Worm (Caenorhabditis elegans): Measurements from ENCODE around the gene C02B8.12.

ce11 chrX:8089916-8090315, 33.3 kb downstream of the C02B8.12 start:
- TF ChIP-seq unc-55 (GFP tag; optimal IDR thresholded peaks at IDR 0.05), result no peak
- no peak for TF ChIP-seq unc-86 (tag; optimal IDR thresholded peaks at IDR 0.05)

Data from whole organism, late embryonic.